Worm (Caenorhabditis elegans): ENCODE measurements around the gene srlf-13.

Gene srlf-13

ce11 chrIV:10868629-10869251, 27.7 kb downstream of the srlf-13 start, which contains the start of gene F13E9.11:
F13E9.11 (minus strand) TSS chrIV:10869135.
- no peak for TF ChIP-seq mdl-1 (tag; optimal IDR thresholded peaks at IDR 0.05)
- no peak for TF ChIP-seq mep-1 (tag; optimal IDR thresholded peaks at IDR 0.05)
- no peak for TF ChIP-seq fkh-10 (GFP tag; optimal IDR thresholded peaks at IDR 0.05)
- TF ChIP-seq rbr-2 (tag; optimal IDR thresholded peaks at IDR 0.05): peak; percentile 54
- TF ChIP-seq attf-4 (tag; optimal IDR thresholded peaks at IDR 0.05): no peak
- TF ChIP-seq dmd-8 (GFP tag; IDR thresholded peaks at IDR 0.05): no peak
- no peak for TF ChIP-seq ceh-28 (tag; optimal IDR thresholded peaks at IDR 0.05)
- TF ChIP-seq egl-43 (GFP tag; IDR thresholded peaks at IDR 0.05): no peak
- TF ChIP-seq ceh-62 (tag; optimal IDR thresholded peaks at IDR 0.05): no peak
- TF ChIP-seq ctbp-1 (GFP tag; IDR thresholded peaks at IDR 0.05): 0 out of 2 replicates have a peak, but pooled peaks have one; percentile 10
- peak; percentile 95 for TF ChIP-seq aha-1 (tag)
- peak; percentile 14 for TF ChIP-seq mxl-3 (GFP tag; optimal IDR thresholded peaks at IDR 0.05)
- no peak for TF ChIP-seq F26F4.8 (GFP tag; conservative IDR thresholded peaks at IDR 0.05)
- TF ChIP-seq unc-62 (GFP tag; optimal IDR thresholded peaks at IDR 0.05 in 1 of 2): peak in 1 of 2 experiments; percentile 97
- no peak for TF ChIP-seq unc-62 (tag; optimal IDR thresholded peaks at IDR 0.05)

- no peak for TF ChIP-seq hmg-1.1 (GFP tag; IDR thresholded peaks at IDR 0.05)
- TF ChIP-seq zag-1 (tag; optimal IDR thresholded peaks at IDR 0.05): no peak
- TF ChIP-seq ces-1 (GFP tag; optimal IDR thresholded peaks at IDR 0.05): no peak
- TF ChIP-seq lin-13 (GFP tag; optimal IDR thresholded peaks at IDR 0.05): no peak
- no peak for TF ChIP-seq daf-19 (GFP tag; conservative IDR thresholded peaks at IDR 0.05)
- no peak for TF ChIP-seq F10B5.3 (tag; optimal IDR thresholded peaks at IDR 0.05)
- no peak for TF ChIP-seq daf-16 (GFP tag; optimal IDR thresholded peaks at IDR 0.05)
- peak; percentile 71 for TF ChIP-seq daf-16 (tag; optimal IDR thresholded peaks at IDR 0.05)
- TF ChIP-seq lim-7 (GFP tag; IDR thresholded peaks at IDR 0.05): no peak
- peak in 1 of 2 experiments; percentile 89 for TF ChIP-seq unc-62 (GFP tag; optimal IDR thresholded peaks at IDR 0.05 in 1 of 2)
- no peak for TF ChIP-seq unc-62 (tag; optimal IDR thresholded peaks at IDR 0.05)
- no peak for TF ChIP-seq duxl-1 (tag; optimal IDR thresholded peaks at IDR 0.05; ENCODE audit: poor library complexity)
- no peak for TF ChIP-seq ZK546.5 (tag; optimal IDR thresholded peaks at IDR 0.05)
- no peak for TF ChIP-seq nhr-102 (tag; optimal IDR thresholded peaks at IDR 0.05)
- TF ChIP-seq pqm-1 (tag; optimal IDR thresholded peaks at IDR 0.05): no peak
- 0 out of 2 replicates have a peak, but pooled peaks have one; percentile 9 for TF ChIP-seq F26F4.8 (GFP tag; conservative IDR thresholded peaks at IDR 0.05)
- no peak for TF ChIP-seq unc-39 (tag; optimal IDR thresholded peaks at IDR 0.05)
- no peak for TF ChIP-seq ceh-62 (tag; optimal IDR thresholded peaks at IDR 0.05)
- TF ChIP-seq nhr-41 (GFP tag; IDR thresholded peaks at IDR 0.05): no peak
- TF ChIP-seq F44E2.7 (GFP tag; IDR thresholded peaks at IDR 0.05): no peak
- TF ChIP-seq spr-1 (tag; optimal IDR thresholded peaks at IDR 0.05): no peak
Measured at ce11 chrIV:10867370-10868146, 28.9 kb downstream of the srlf-13 start.

ce11 chrIV:10864031-10864430, 32.4 kb downstream of the srlf-13 start, which contains the start of gene nish-1:
nish-1 (plus strand) TSS chrIV:10864331.
- TF ChIP-seq zfp-2 (tag; optimal IDR thresholded peaks at IDR 0.05) (no peak), dve-1 (tag; optimal IDR thresholded peaks at IDR 0.05; ENCODE audit: insufficient read depth) (no peak), snpc-4 (tag; optimal IDR thresholded peaks at IDR 0.05) (no peak), ztf-7 (tag; optimal IDR thresholded peaks at IDR 0.05) (no peak), egl-27 (tag; optimal IDR thresholded peaks at IDR 0.05) (no peak), rbr-2 (tag; optimal IDR thresholded peaks at IDR 0.05) (no peak), ceh-82 (tag; optimal IDR thresholded peaks at IDR 0.05) (no peak), nhr-42 (GFP tag; IDR thresholded peaks at IDR 0.05) (no peak), D1046.2 (GFP tag; IDR thresholded peaks at IDR 0.05) (no peak), madf-9 (GFP tag; conservative IDR thresholded peaks at IDR 0.05) (no peak)
